Fruit fly (Drosophila melanogaster): Measurements from ENCODE around the gene Pcyt1.

The Pcyt1 gene

dm6 chr3L:1575731-1576376 is 30.0 kb downstream of the Pcyt1 start:
- TF ChIP-seq cic (GFP tag; optimal IDR thresholded peaks at IDR 0.05): no peak
- TF ChIP-seq cnc (optimal IDR thresholded peaks at IDR 0.05): no peak
- TF ChIP-seq CG5204 (GFP tag; optimal IDR thresholded peaks at IDR 0.05): no peak
- no peak for TF ChIP-seq Mnt (GFP tag; optimal IDR thresholded peaks at IDR 0.05)
- no peak for TF ChIP-seq ovo (GFP tag; optimal IDR thresholded peaks at IDR 0.05)
- TF ChIP-seq CG7101 (tag; optimal IDR thresholded peaks at IDR 0.05): no peak
- TF ChIP-seq CG7045 (GFP tag; optimal IDR thresholded peaks at IDR 0.05): no peak
- no peak for TF ChIP-seq toe (GFP tag; optimal IDR thresholded peaks at IDR 0.05)
- no peak for TF ChIP-seq pad (GFP tag; optimal IDR thresholded peaks at IDR 0.05)
- TF ChIP-seq bab1 (GFP tag; optimal IDR thresholded peaks at IDR 0.05): no peak
- TF ChIP-seq Hr96 (GFP tag; optimal IDR thresholded peaks at IDR 0.05): no peak
- TF ChIP-seq tj (GFP tag; optimal IDR thresholded peaks at IDR 0.05): no peak
- no peak for TF ChIP-seq CG1620 (GFP tag; optimal IDR thresholded peaks at IDR 0.05)

DNA sequence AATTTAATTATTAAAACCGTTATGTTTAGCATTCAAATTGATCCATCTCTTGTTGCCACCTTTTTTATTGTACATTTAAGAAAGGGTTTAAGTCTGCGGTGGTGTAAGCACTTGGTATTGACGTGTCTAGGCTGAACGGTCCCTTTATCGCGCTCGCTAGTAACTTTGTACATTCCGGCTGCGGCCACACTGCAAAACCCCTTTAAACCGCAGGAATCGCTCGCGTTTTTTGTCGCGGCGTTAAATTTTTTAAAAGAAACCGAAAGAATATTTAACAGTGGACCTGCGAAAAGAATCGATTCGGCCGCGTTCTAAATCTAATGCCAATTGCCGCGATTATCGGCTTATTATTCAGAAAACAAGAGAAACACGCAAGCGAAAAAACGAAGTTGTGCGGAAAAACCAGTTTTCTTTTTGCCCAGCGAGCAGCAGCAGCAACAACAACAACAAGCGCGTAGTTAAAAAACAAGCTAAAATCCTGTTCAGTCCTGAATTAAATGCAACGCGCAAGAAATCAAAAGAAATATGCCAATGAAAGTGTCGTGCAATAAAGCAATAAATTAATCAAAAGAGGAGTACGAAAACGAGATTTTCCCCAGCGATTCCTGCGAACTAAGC is 30.7 kb downstream of the Pcyt1 start, which contains the start of gene CG13917:
Gene CG13917 (plus strand): TSS at position 211 of the 618 bp plus-strand sequence.
- TF ChIP-seq CG7101 (tag; optimal IDR thresholded peaks at IDR 0.05): no peak
- TF ChIP-seq CG12768 (GFP tag; optimal IDR thresholded peaks at IDR 0.05): no peak
- TF ChIP-seq tj (GFP tag; optimal IDR thresholded peaks at IDR 0.05): peak; percentile 9
- no peak for TF ChIP-seq CG5204 (GFP tag; optimal IDR thresholded peaks at IDR 0.05)
- no peak for TF ChIP-seq CG7045 (GFP tag; optimal IDR thresholded peaks at IDR 0.05)
- TF ChIP-seq kay (GFP tag; ENCODE audit: borderline replicate concordance): no peak
- no peak for TF ChIP-seq cnc (optimal IDR thresholded peaks at IDR 0.05)
- no peak for TF ChIP-seq Mnt (GFP tag; optimal IDR thresholded peaks at IDR 0.05)
- no peak for TF ChIP-seq Clk (GFP tag; optimal IDR thresholded peaks at IDR 0.05)
- TF ChIP-seq pad (GFP tag; optimal IDR thresholded peaks at IDR 0.05): peak; percentile 71
- no peak for TF ChIP-seq cic (GFP tag; optimal IDR thresholded peaks at IDR 0.05)
- no peak for TF ChIP-seq ovo (GFP tag; optimal IDR thresholded peaks at IDR 0.05)
- no peak for TF ChIP-seq toe (GFP tag; optimal IDR thresholded peaks at IDR 0.05)
- TF ChIP-seq Hr96 (GFP tag; optimal IDR thresholded peaks at IDR 0.05): no peak
- TF ChIP-seq CG1620 (GFP tag; optimal IDR thresholded peaks at IDR 0.05): no peak
- no peak for TF ChIP-seq CG11617 (GFP tag; optimal IDR thresholded peaks at IDR 0.05)
- no peak for TF ChIP-seq CG33017 (tag; optimal IDR thresholded peaks at IDR 0.05)
- peak; percentile 65 for TF ChIP-seq bab1 (GFP tag; optimal IDR thresholded peaks at IDR 0.05)
- no peak for TF ChIP-seq CG14711 (tag; optimal IDR thresholded peaks at IDR 0.05)
- TF ChIP-seq Crg-1 (GFP tag; optimal IDR thresholded peaks at IDR 0.05): no peak

dm6 chr3L:1577338-1577737 is 31.4 kb downstream of the Pcyt1 start:
- TF ChIP-seq pad (GFP tag; optimal IDR thresholded peaks at IDR 0.05) (peak; percentile 27), CG1620 (GFP tag; optimal IDR thresholded peaks at IDR 0.05) (no peak), Hr96 (GFP tag; optimal IDR thresholded peaks at IDR 0.05) (no peak)

DNA sequence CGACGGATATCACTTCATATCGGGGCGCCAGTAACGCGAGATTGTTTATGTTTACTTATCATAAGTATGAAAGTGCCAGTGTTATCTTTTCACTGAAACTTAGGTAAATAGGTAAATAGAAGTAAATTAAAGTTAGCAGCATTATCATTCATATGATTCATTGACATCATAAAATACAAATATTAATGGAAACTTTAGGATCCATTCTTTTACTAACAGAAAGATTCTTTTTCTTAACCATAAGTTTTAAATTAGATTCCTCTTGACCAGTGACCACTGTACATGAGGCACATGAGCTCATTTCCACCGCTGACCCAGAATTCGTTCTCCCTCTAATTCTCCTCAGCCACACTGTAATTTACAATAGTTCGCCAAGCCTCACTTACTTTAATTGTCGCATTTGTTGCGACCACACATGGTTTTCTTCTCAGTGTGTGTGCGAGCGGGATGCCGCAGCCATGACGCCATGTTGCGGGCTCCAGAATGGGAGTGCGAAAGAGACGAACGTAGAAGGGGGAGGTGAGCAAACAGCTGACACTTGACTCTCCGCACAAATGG is 32.6 kb downstream of the Pcyt1 start:
- TF ChIP-seq Hr96 (GFP tag; optimal IDR thresholded peaks at IDR 0.05) (no peak), CG1620 (GFP tag; optimal IDR thresholded peaks at IDR 0.05) (no peak), kay (GFP tag; ENCODE audit: borderline replicate concordance) (no peak), pad (GFP tag; optimal IDR thresholded peaks at IDR 0.05) (peak; percentile 82)

dm6 chr3L:1579169-1579853 is 33.4 kb downstream of the Pcyt1 start:
- TF ChIP-seq CG11617 (GFP tag; optimal IDR thresholded peaks at IDR 0.05) (no peak), CG14711 (tag; optimal IDR thresholded peaks at IDR 0.05) (peak; percentile 46), Clk (GFP tag; optimal IDR thresholded peaks at IDR 0.05) (no peak), Mnt (GFP tag; optimal IDR thresholded peaks at IDR 0.05) (no peak), toe (GFP tag; optimal IDR thresholded peaks at IDR 0.05) (no peak), CG7101 (tag; optimal IDR thresholded peaks at IDR 0.05) (peak; percentile 39), cnc (optimal IDR thresholded peaks at IDR 0.05) (no peak), CG12768 (GFP tag; optimal IDR thresholded peaks at IDR 0.05) (peak; percentile 24), CG33017 (tag; optimal IDR thresholded peaks at IDR 0.05) (no peak), CG1620 (GFP tag; optimal IDR thresholded peaks at IDR 0.05) (no peak), ovo (GFP tag; optimal IDR thresholded peaks at IDR 0.05) (no peak), Crg-1 (GFP tag; optimal IDR thresholded peaks at IDR 0.05) (no peak), CG7045 (GFP tag; optimal IDR thresholded peaks at IDR 0.05) (no peak), tj (GFP tag; optimal IDR thresholded peaks at IDR 0.05) (peak; percentile 87), pad (GFP tag; optimal IDR thresholded peaks at IDR 0.05) (no peak), cic (GFP tag; optimal IDR thresholded peaks at IDR 0.05) (no peak), kay (GFP tag; ENCODE audit: borderline replicate concordance) (peak; percentile 72), CG5204 (GFP tag; optimal IDR thresholded peaks at IDR 0.05) (no peak), bab1 (GFP tag; optimal IDR thresholded peaks at IDR 0.05) (no peak), Hr96 (GFP tag; optimal IDR thresholded peaks at IDR 0.05) (no peak)

DNA sequence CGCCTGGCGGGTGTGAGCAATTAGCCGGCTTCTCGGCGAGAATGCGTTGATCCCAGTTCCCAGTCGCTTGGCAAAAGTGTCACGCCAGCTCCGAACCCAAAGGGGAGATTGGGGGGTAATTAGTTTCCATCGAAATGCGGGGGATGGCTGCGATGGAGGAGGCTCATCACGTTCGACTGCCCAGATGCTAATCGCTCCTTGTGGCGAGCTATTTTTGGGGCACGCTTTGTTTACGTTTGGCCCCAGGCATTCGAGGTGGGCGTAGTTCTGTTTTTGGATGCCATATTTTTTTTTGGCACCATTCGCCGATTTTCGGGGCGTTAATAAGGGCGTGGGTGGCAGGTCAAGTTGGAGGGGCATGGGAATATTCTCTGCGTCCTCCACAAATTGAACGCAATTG is 34.3 kb downstream of the Pcyt1 start:
- TF ChIP-seq kay (GFP tag; ENCODE audit: borderline replicate concordance) (peak; percentile 25), CG14711 (tag; optimal IDR thresholded peaks at IDR 0.05) (no peak), CG12768 (GFP tag; optimal IDR thresholded peaks at IDR 0.05) (no peak)
